Worm (Caenorhabditis elegans) whole organism, mixed stage, embryonic: Measurements from ENCODE around the gene srx-42.

Source experiments
- M03D4.4 ChIP-seq: sonication (generic microtip); optimal IDR thresholded peaks from 2 replicates; lab custom pipeline; 2017; ENCODE audit warnings: mild to moderate bottlenecking, missing genetic modification characterization, missing compliant biosample characterization
- blmp-1 ChIP-seq: fragments of 150-350 bp; optimal IDR thresholded peaks from 2 replicates; lab custom pipeline; 2014; ENCODE audit warnings: missing biosample characterization, missing genetic modification characterization
- ceh-39 ChIP-seq: fragments of 150-350 bp; optimal IDR thresholded peaks from 2 replicates; lab custom pipeline; 2014; ENCODE audit warnings: missing biosample characterization, missing genetic modification characterization
- ceh-43 ChIP-seq: fragments of 200-800 bp; sonication (Bioruptor generic); optimal IDR thresholded peaks from 2 replicates; lab custom pipeline; 2018; ENCODE audit warnings: mild to moderate bottlenecking, missing genetic modification characterization, moderate library complexity, missing compliant biosample characterization
- ceh-83 ChIP-seq: fragments of 200-800 bp; sonication (Bioruptor generic); optimal IDR thresholded peaks from 2 replicates; lab custom pipeline; 2018; ENCODE audit warnings: mild to moderate bottlenecking, missing genetic modification characterization, missing compliant biosample characterization
- ces-1 ChIP-seq: fragments of 150-350 bp; optimal IDR thresholded peaks from 2 replicates; lab custom pipeline; 2014; ENCODE audit warnings: missing biosample characterization, missing genetic modification reagents, missing genetic modification characterization
- cnd-1 ChIP-seq: fragments of 200-800 bp; sonication (Bioruptor generic); optimal IDR thresholded peaks from 2 replicates; lab custom pipeline; 2018; ENCODE audit warnings: mild to moderate bottlenecking, missing genetic modification characterization, missing compliant biosample characterization
- drap-1 ChIP-seq: fragments of 200-800 bp; sonication (Bioruptor generic); optimal IDR thresholded peaks from 3 replicates; lab custom pipeline; 2018; ENCODE audit warnings: mild to moderate bottlenecking, missing genetic modification characterization, missing compliant biosample characterization
- elt-1 ChIP-seq: sonication (generic microtip); optimal IDR thresholded peaks from 2 replicates; lab custom pipeline; 2017; ENCODE audit warnings: missing genetic modification characterization, mild to moderate bottlenecking, missing compliant biosample characterization, antibody characterized with exemption, moderate library complexity, borderline replicate concordance; ENCODE audit not compliant: insufficient read depth
- elt-3 ChIP-seq: fragments of 150-350 bp; optimal IDR thresholded peaks from 2 replicates; lab custom pipeline; 2014; ENCODE audit warnings: missing biosample characterization, missing genetic modification characterization
- flh-1 ChIP-seq: fragments of 200-800 bp; sonication (Bioruptor generic); optimal IDR thresholded peaks from 2 replicates; lab custom pipeline; 2018; ENCODE audit warnings: mild to moderate bottlenecking, missing genetic modification characterization, moderate library complexity, missing compliant biosample characterization
- hlh-1 ChIP-seq: fragments of 150-350 bp; optimal IDR thresholded peaks from 2 replicates; lab custom pipeline; 2014; ENCODE audit warnings: missing biosample characterization, missing genetic modification reagents, missing genetic modification characterization
- lin-13 ChIP-seq: fragments of 150-350 bp; optimal IDR thresholded peaks from 2 replicates; lab custom pipeline; 2014; ENCODE audit warnings: missing biosample characterization, missing genetic modification characterization
- lsy-2 ChIP-seq: fragments of 150-350 bp; optimal IDR thresholded peaks from 2 replicates; lab custom pipeline; 2014; ENCODE audit warnings: missing biosample characterization, missing genetic modification characterization
- mab-5 ChIP-seq: fragments of 150-350 bp; optimal IDR thresholded peaks from 2 replicates; lab custom pipeline; 2014; ENCODE audit warnings: missing biosample characterization, missing genetic modification characterization
- mep-1 ChIP-seq: fragments of 150-350 bp; optimal IDR thresholded peaks from 2 replicates; lab custom pipeline; 2017; ENCODE audit warnings: missing biosample characterization, missing genetic modification reagents, missing genetic modification characterization, inconsistent platforms
- mls-2 ChIP-seq: sonication (generic microtip); optimal IDR thresholded peaks from 2 replicates; lab custom pipeline; 2016; ENCODE audit warnings: mild to moderate bottlenecking, missing genetic modification characterization, moderate library complexity, missing compliant biosample characterization
- nhr-12 ChIP-seq: fragments of 150-350 bp; optimal IDR thresholded peaks from 2 replicates; lab custom pipeline; 2014; ENCODE audit warnings: missing biosample characterization, missing genetic modification characterization
- nhr-2 ChIP-seq: fragments of 150-350 bp; optimal IDR thresholded peaks from 2 replicates; lab custom pipeline; 2014; ENCODE audit warnings: missing biosample characterization, missing genetic modification characterization
- nhr-28 ChIP-seq: fragments of 150-350 bp; optimal IDR thresholded peaks from 2 replicates; lab custom pipeline; 2014; ENCODE audit warnings: missing biosample characterization, missing genetic modification characterization
- sem-2 ChIP-seq: fragments of 200-800 bp; sonication (Bioruptor generic); optimal IDR thresholded peaks from 2 replicates; lab custom pipeline; 2018; ENCODE audit warnings: mild to moderate bottlenecking, missing genetic modification characterization, missing compliant biosample characterization
- snpc-4 ChIP-seq: fragments of 150-350 bp; optimal IDR thresholded peaks from 2 replicates; lab custom pipeline; 2014; ENCODE audit warnings: missing biosample characterization, missing genetic modification characterization
- sptf-1 ChIP-seq: sonication (generic microtip); optimal IDR thresholded peaks from 2 replicates; lab custom pipeline; 2017; ENCODE audit warnings: mild to moderate bottlenecking, missing genetic modification characterization, moderate library complexity, missing compliant biosample characterization
- tbx-8 ChIP-seq: fragments of 200-800 bp; sonication (Bioruptor generic); optimal IDR thresholded peaks from 2 replicates; lab custom pipeline; 2018; ENCODE audit warnings: mild to moderate bottlenecking, missing genetic modification characterization, moderate library complexity, missing compliant biosample characterization
- unc-120 ChIP-seq: sonication (generic microtip); optimal IDR thresholded peaks from 2 replicates; lab custom pipeline; 2017; ENCODE audit warnings: missing genetic modification characterization, missing compliant biosample characterization; ENCODE audit not compliant: poor library complexity, severe bottlenecking
- unc-39 ChIP-seq: fragments of 150-350 bp; optimal IDR thresholded peaks from 2 replicates; lab custom pipeline; 2014; ENCODE audit warnings: missing biosample characterization, missing genetic modification characterization
- zip-8 ChIP-seq: fragments of 150-350 bp; optimal IDR thresholded peaks from 2 replicates; lab custom pipeline; 2014; ENCODE audit warnings: missing biosample characterization, missing genetic modification characterization
- ztf-11 ChIP-seq: fragments of 150-350 bp; optimal IDR thresholded peaks from 2 replicates; lab custom pipeline; 2014; ENCODE audit warnings: missing biosample characterization, missing genetic modification characterization

The srx-42 gene

ce11 chrV:13880163-13880562 is 40.7 kb upstream of the srx-42 start:
- TF ChIP-seq ceh-83 (no peak), ceh-39 (no peak), ces-1 (GFP tag; lab: Kevin White, UChicago) (no peak), lin-13 (tag; lab: Kevin White, UChicago) (no peak), sem-2 (GFP tag; lab: Kevin White, UChicago) (no peak), nhr-2 (no peak), hlh-1 (tag; lab: Kevin White, UChicago) (peak; percentile 3), unc-39 (tag; lab: Kevin White, UChicago) (no peak)

DNA sequence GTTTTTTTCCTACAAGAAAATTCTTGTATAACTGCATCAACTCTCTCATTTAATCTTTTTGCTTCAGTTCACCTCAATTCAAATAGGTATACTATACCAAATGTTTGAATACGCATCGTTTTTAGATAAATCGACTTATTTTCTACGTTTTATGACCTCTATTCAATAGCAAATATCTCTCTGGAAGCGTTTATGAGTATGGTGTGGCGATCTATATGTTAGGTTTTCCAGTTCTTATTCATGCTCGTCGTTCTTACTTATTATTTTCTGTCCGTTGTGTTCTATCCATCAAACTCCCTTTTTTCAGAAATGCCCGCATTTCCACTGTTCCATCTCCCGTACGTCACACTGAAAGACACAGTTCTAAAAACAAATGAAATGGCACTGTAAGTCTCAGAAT is 40.2 kb upstream of the srx-42 start, which contains the start of gene T22G5.3:
TSS of gene T22G5.3 (plus strand) at position 301 of the 400 bp plus-strand sequence.
- TF ChIP-seq ztf-11: no peak
- TF ChIP-seq zip-8 (tag; lab: Kevin White, UChicago): no peak
- TF ChIP-seq ceh-43 (GFP tag; lab: Kevin White, UChicago): no peak
- no peak for TF ChIP-seq ceh-39
- no peak for TF ChIP-seq hlh-1 (tag; lab: Kevin White, UChicago)

DNA sequence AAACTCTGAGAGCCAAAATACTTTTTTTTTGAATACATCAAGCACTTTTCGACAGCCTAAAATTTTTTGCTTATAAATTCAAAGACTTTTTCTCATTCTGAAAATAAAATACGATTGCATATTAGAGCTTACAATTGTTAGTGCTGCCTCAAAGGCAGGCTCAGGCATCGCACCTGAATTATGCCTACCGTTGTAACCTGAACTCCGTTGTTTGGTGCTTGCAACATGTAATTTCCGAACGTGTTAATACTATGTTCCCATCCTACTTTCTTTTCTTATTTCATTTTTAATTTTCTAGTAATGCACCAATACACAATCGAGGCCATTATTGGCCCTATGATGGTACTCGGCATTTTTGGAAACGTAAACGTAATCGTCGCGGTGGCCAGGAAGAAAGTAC is 33.5 kb upstream of the srx-42 start, which contains the start of gene srsx-19:
TSS of gene srsx-19 (plus strand) at position 301 of the 400 bp plus-strand sequence.
- TF ChIP-seq cnd-1 (tag; lab: Kevin White, UChicago): no peak
- TF ChIP-seq snpc-4 (tag; lab: Kevin White, UChicago): no peak
- TF ChIP-seq nhr-12 (tag; lab: Kevin White, UChicago): no peak
- TF ChIP-seq mab-5 (tag; lab: Kevin White, UChicago): no peak
- no peak for TF ChIP-seq mls-2 (tag; lab: Kevin White, UChicago)
- no peak for TF ChIP-seq lsy-2 (tag; lab: Kevin White, UChicago)
- no peak for TF ChIP-seq blmp-1
- TF ChIP-seq mep-1 (tag; lab: Kevin White, UChicago): no peak
- TF ChIP-seq ceh-39: no peak
- no peak for TF ChIP-seq sptf-1
- TF ChIP-seq ceh-83: no peak
- no peak for TF ChIP-seq nhr-28

ce11 chrV:13889516-13889915 is 31.3 kb upstream of the srx-42 start, which contains the start of gene spp-12:
spp-12 (plus strand) TSS chrV:13889816.
- TF ChIP-seq tbx-8 (GFP tag; lab: Kevin White, UChicago) (no peak), snpc-4 (tag; lab: Kevin White, UChicago) (no peak), ceh-43 (GFP tag; lab: Kevin White, UChicago) (no peak), sptf-1 (no peak), ztf-11 (no peak), mls-2 (tag; lab: Kevin White, UChicago) (no peak), ceh-39 (no peak), unc-120 (tag; lab: Kevin White, UChicago) (no peak), elt-1 (tag; lab: Kevin White, UChicago) (no peak), elt-3 (tag; lab: Kevin White, UChicago) (no peak)

DNA sequence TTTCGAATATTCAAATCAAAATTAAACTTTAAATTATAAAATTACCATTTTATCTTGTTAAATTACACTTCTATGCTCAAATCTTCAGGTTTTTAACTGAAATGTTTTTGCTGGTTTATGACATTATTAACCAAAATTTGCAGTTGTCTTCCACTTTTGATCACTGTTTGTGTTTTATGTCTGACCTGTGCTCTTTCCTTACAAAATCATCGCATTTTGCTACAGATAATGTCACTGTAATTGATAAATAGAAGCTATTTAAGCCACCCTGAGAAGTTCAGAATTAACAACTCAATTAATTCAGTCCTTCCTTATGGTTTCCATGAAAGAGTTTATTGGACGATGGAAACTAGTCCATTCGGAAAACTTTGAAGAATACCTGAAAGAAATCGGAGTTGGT is 30.4 kb upstream of the srx-42 start, which contains the start of gene lbp-8:
TSS of gene lbp-8 (plus strand) at position 301 of the 400 bp plus-strand sequence.
- TF ChIP-seq ceh-43 (GFP tag; lab: Kevin White, UChicago) (no peak), flh-1 (GFP tag; lab: Kevin White, UChicago) (no peak)

DNA sequence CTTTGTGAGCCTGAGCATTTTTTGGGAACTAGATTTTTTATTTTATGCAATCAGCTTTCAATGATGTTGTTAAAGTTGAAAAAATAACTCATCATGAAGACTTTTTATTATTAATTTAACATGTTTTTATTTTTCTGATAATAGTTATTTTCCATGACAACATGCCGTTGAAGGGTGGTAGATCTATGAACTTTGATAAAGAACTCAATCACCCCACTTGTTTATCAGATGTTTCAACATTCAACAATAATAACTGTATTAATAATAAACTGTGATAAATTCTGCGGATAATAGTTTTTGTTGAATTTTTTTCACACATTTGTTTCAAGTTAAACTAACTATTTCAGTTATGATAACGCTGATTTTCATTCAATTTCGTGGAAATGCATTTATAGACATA is 29.3 kb upstream of the srx-42 start:
- TF ChIP-seq M03D4.4 (no peak), drap-1 (GFP tag; lab: Kevin White, UChicago) (no peak), sem-2 (GFP tag; lab: Kevin White, UChicago) (no peak)
